Fruit fly (Drosophila melanogaster) whole organism, wandering third instar larva: ENCODE results near the gene vari.

Source experiments
- Dfd ChIP-seq: fragments of >200 bp; optimal IDR thresholded peaks from 2 replicates; lab custom pipeline; 2017; ENCODE audit warnings: missing biosample characterization, missing genetic modification characterization
- Dif ChIP-seq: fragments of 200-275, 200-300 bp; sonication (Bioruptor generic); optimal IDR thresholded peaks from 2 replicates; lab custom pipeline; 2018; ENCODE audit warnings: missing biosample characterization, missing genetic modification characterization; ENCODE audit not compliant: partially characterized antibody
- Hnf4 ChIP-seq: fragments of 200-800 bp; sonication (Bioruptor generic); optimal IDR thresholded peaks from 2 replicates; lab custom pipeline; 2016; ENCODE audit warnings: missing biosample characterization, mild to moderate bottlenecking, missing genetic modification characterization
- Hr78 ChIP-seq: fragments of >200 bp; optimal IDR thresholded peaks from 2 replicates; lab custom pipeline; 2017; ENCODE audit warnings: missing biosample characterization, missing genetic modification characterization
- dsf ChIP-seq: sonication (Bioruptor generic); optimal IDR thresholded peaks from 2 replicates; lab custom pipeline; 2016; ENCODE audit warnings: missing biosample characterization, missing genetic modification characterization, borderline replicate concordance
- fru ChIP-seq: fragments of 200-800 bp; sonication (Bioruptor generic); optimal IDR thresholded peaks from 3 replicates; lab custom pipeline; 2016; ENCODE audit warnings: missing biosample characterization, mild to moderate bottlenecking, missing genetic modification characterization
- h ChIP-seq: fragments of 200-800 bp; sonication (Bioruptor generic); optimal IDR thresholded peaks from 3 replicates; lab custom pipeline; 2016; ENCODE audit warnings: missing biosample characterization, mild to moderate bottlenecking, missing genetic modification characterization
- lola ChIP-seq: fragments of >200 bp; optimal IDR thresholded peaks from 2 replicates; lab custom pipeline; 2017; ENCODE audit warnings: missing biosample characterization, missing genetic modification characterization
- rgr ChIP-seq: fragments of 200-800 bp; sonication (Bioruptor generic); optimal IDR thresholded peaks from 3 replicates; lab custom pipeline; 2016; ENCODE audit warnings: missing biosample characterization, mild to moderate bottlenecking, missing genetic modification characterization
- usp ChIP-seq: fragments of >200 bp; optimal IDR thresholded peaks from 2 replicates; lab custom pipeline; 2017; ENCODE audit warnings: missing biosample characterization, missing genetic modification characterization

DNA sequence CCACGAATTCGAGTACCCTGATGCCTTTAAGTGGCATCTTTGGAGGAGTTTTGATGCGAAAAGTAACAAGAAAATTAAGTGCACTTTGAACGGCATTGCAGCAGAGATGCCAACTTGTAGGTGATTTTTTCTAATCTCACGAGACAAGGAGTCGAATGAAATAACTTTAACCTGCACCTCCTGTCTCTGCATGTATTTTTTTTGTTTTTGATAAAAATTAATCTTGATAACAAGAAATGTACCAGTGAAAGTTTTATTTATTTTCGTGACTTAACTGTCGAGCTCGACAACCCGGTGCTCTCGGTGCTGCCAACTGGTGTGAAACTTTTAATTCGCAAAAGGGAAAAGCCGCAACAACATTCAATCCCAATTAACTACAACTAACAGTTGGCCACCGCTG lies 44.7 kb downstream of the vari start, which contains the start of the genes Amacr and Ns4:
- TF ChIP-seq dsf (GFP tag; lab: Kevin White, UChicago) (no peak), usp (GFP tag; lab: Kevin White, UChicago) (no peak), lola (GFP tag; lab: Kevin White, UChicago) (no peak), Dfd (GFP tag; lab: Kevin White, UChicago) (no peak), Hnf4 (GFP tag; lab: Kevin White, UChicago) (peak; percentile 90), h (GFP tag; lab: Kevin White, UChicago) (peak; percentile 70), Hr78 (GFP tag; lab: Kevin White, UChicago) (no peak), rgr (GFP tag; lab: Kevin White, UChicago) (peak; percentile 75), Dif (GFP tag; lab: Kevin White, UChicago) (no peak), fru (GFP tag; lab: Kevin White, UChicago) (peak; percentile 73)
